Worm (Caenorhabditis elegans) whole organism, young adult: ENCODE results near the gene C01C4.3.

ENCODE experiments used
- D2030.7 ChIP-seq: fragments of 200-800 bp; sonication (Bioruptor generic); IDR thresholded peaks from 2 replicates; pipeline ENCODE4 v1.3.6; 2022; ENCODE audit warnings: missing genetic modification reagents, missing genetic modification characterization, missing compliant biosample characterization
- F37B4.10 ChIP-seq: fragments of 200-800 bp; sonication (Bioruptor generic); IDR thresholded peaks from 2 replicates; pipeline ENCODE4 v1.3.6; 2022; ENCODE audit warnings: missing genetic modification characterization, missing compliant biosample characterization
- F49E8.2 ChIP-seq: sonication (generic microtip); optimal IDR thresholded peaks from 3 replicates; lab custom pipeline; 2017; ENCODE audit warnings: missing genetic modification characterization, mild to moderate bottlenecking, missing compliant biosample characterization, antibody characterized with exemption, moderate library complexity; ENCODE audit not compliant: insufficient read depth
- F55B11.4 ChIP-seq: sonication (generic microtip); optimal IDR thresholded peaks from 2 replicates; lab custom pipeline; 2016; ENCODE audit warnings: missing compliant biosample characterization, missing genetic modification characterization, borderline replicate concordance; ENCODE audit not compliant: insufficient read depth
- K12H6.12 ChIP-seq: fragments of 200-800 bp; sonication (Bioruptor generic); optimal IDR thresholded peaks from 2 replicates; lab custom pipeline; 2018; ENCODE audit warnings: mild to moderate bottlenecking, missing genetic modification characterization, missing compliant biosample characterization
- Y53G8AR.9 ChIP-seq: fragments of 200-800 bp; sonication (Bioruptor generic); conservative IDR thresholded peaks from 2 replicates; pipeline ENCODE4 v1.3.6; 2022; ENCODE audit warnings: missing genetic modification reagents, missing genetic modification characterization, missing compliant biosample characterization
- atf-7 ChIP-seq: sonication (generic microtip); optimal IDR thresholded peaks from 2 replicates; lab custom pipeline; 2017; ENCODE audit warnings: mild to moderate bottlenecking, missing genetic modification characterization, missing compliant biosample characterization
- attf-3 ChIP-seq: fragments of 200-800 bp; sonication (Bioruptor generic); conservative IDR thresholded peaks from 2 replicates; pipeline ENCODE4 v1.3.6; 2022; ENCODE audit warnings: missing genetic modification reagents, missing genetic modification characterization, missing compliant biosample characterization
- ceh-27 ChIP-seq: fragments of 200-800 bp; sonication (Bioruptor generic); optimal IDR thresholded peaks from 2 replicates; lab custom pipeline; 2018; ENCODE audit warnings: mild to moderate bottlenecking, missing genetic modification characterization, moderate library complexity, missing compliant biosample characterization
- die-1 ChIP-seq: sonication (generic microtip); optimal IDR thresholded peaks from 2 replicates; lab custom pipeline; 2016; ENCODE audit warnings: missing genotype, mild to moderate bottlenecking, missing genetic modification characterization, missing compliant biosample characterization
- egl-18 ChIP-seq: fragments of 200-800 bp; sonication (Bioruptor generic); IDR thresholded peaks from 2 replicates; pipeline ENCODE4 v1.3.6; 2022; ENCODE audit warnings: missing genetic modification reagents, missing genetic modification characterization, missing compliant biosample characterization
- ekl-4 ChIP-seq: fragments of 200-800 bp; sonication (Bioruptor generic); IDR thresholded peaks from 2 replicates; pipeline ENCODE4 v1.3.6; 2022; ENCODE audit warnings: missing genetic modification reagents, missing genetic modification characterization, missing compliant biosample characterization
- lin-35 ChIP-seq, 3 experiments: fragments of 150-350 bp in 2 of 3; sonication (generic microtip) in 1 of 3; optimal IDR thresholded peaks; 2 replicates each; lab custom pipeline; 2014 to 2018; ENCODE audit warnings: missing biosample characterization in 3 of 3, missing genetic modification characterization in 3 of 3, missing genetic modification reagents in 3 of 3
- lsy-27 ChIP-seq: sonication (generic microtip); optimal IDR thresholded peaks from 2 replicates; lab custom pipeline; 2017; ENCODE audit warnings: missing genetic modification characterization, mild to moderate bottlenecking, missing compliant biosample characterization, antibody characterized with exemption, missing genotype, borderline replicate concordance; ENCODE audit not compliant: insufficient read depth
- mcd-1 ChIP-seq: fragments of 200-800 bp; sonication (Bioruptor generic); IDR thresholded peaks from 2 replicates; pipeline ENCODE4 v1.3.6; 2022; ENCODE audit warnings: missing genetic modification reagents, missing genetic modification characterization, missing compliant biosample characterization
- nfya-2 ChIP-seq: fragments of 200-800 bp; sonication (Bioruptor generic); IDR thresholded peaks from 2 replicates; pipeline ENCODE4 v1.3.6; 2022; ENCODE audit warnings: missing genetic modification reagents, missing genetic modification characterization, missing compliant biosample characterization
- nhr-179 ChIP-seq: sonication (generic microtip); optimal IDR thresholded peaks from 2 replicates; lab custom pipeline; 2016; ENCODE audit warnings: mild to moderate bottlenecking, missing genetic modification characterization, missing compliant biosample characterization
- snpc-1.3 ChIP-seq: sonication (generic microtip); optimal IDR thresholded peaks from 2 replicates; lab custom pipeline; 2017; ENCODE audit warnings: missing genetic modification characterization, mild to moderate bottlenecking, missing compliant biosample characterization, antibody characterized with exemption, moderate library complexity, missing genotype, missing genetic modification reagents; ENCODE audit not compliant: insufficient read depth
- ztf-28 ChIP-seq: fragments of 200-800 bp; sonication (Bioruptor generic); IDR thresholded peaks from 2 replicates; pipeline ENCODE4 v1.3.6; 2022; ENCODE audit warnings: missing genetic modification reagents, missing genetic modification characterization, missing compliant biosample characterization

Gene C01C4.3

ce11 chrX:3762410-3762809 is 65.7 kb downstream of the C01C4.3 start, which contains the start of gene T14G12.11:
T14G12.11 (minus strand) TSS chrX:3762547.
- TF ChIP-seq atf-7 (tag; lab: Kevin White, UChicago) (no peak), ceh-27 (no peak), mcd-1 (GFP tag; lab: Robert Waterston, UW) (no peak), Y53G8AR.9 (GFP tag; lab: Robert Waterston, UW) (no peak), K12H6.12 (tag; lab: Kevin White, UChicago) (no peak), ztf-28 (GFP tag; lab: Robert Waterston, UW) (no peak), nhr-179 (tag; lab: Kevin White, UChicago) (no peak), F49E8.2 (tag; lab: Kevin White, UChicago) (no peak), snpc-1.3 (tag; lab: Kevin White, UChicago) (no peak), D2030.7 (no peak), die-1 (no peak), nfya-2 (GFP tag; lab: Robert Waterston, UW) (no peak), lsy-27 (no peak), attf-3 (no peak), F55B11.4 (no peak), egl-18 (GFP tag; lab: Robert Waterston, UW) (no peak), F37B4.10 (GFP tag; lab: Robert Waterston, UW) (no peak), lin-35 (GFP tag; optimal IDR thresholded peaks at IDR 0.05; lab: Kevin White, UChicago) (no peak), ekl-4 (GFP tag; lab: Robert Waterston, UW) (no peak)
